Fruit fly (Drosophila melanogaster) whole organism, prepupa: ENCODE data around the gene CG15930.

Experiments
- CG10631 ChIP-seq: fragments of 200-800 bp; sonication (Bioruptor generic); optimal IDR thresholded peaks from 2 replicates; lab custom pipeline; 2016; ENCODE audit warnings: missing biosample characterization, missing genetic modification characterization
- CG1621 ChIP-seq: fragments of 200-800 bp; sonication (Bioruptor generic); optimal IDR thresholded peaks from 3 replicates; lab custom pipeline; 2018; ENCODE audit warnings: missing biosample characterization, mild to moderate bottlenecking, missing genetic modification characterization
- CG16779 ChIP-seq: fragments of 200-800 bp; sonication (Bioruptor generic); optimal IDR thresholded peaks from 3 replicates; lab custom pipeline; 2017; ENCODE audit warnings: missing biosample characterization, mild to moderate bottlenecking, missing genetic modification characterization
- CG3032 ChIP-seq: fragments of 200-800 bp; optimal IDR thresholded peaks from 2 replicates; lab custom pipeline; 2019; ENCODE audit warnings: missing biosample characterization, mild to moderate bottlenecking, missing genetic modification characterization, moderate library complexity
- CG31627 ChIP-seq: fragments of 200-800 bp; sonication (Bioruptor generic); optimal IDR thresholded peaks from 3 replicates; lab custom pipeline; 2016; ENCODE audit warnings: missing biosample characterization, missing genetic modification characterization
- CG34406 ChIP-seq: fragments of 200-800 bp; sonication (Bioruptor generic); optimal IDR thresholded peaks from 3 replicates; lab custom pipeline; 2016; ENCODE audit warnings: missing biosample characterization, missing genetic modification characterization
- CG3919 ChIP-seq: fragments of 200-800 bp; sonication (Bioruptor generic); optimal IDR thresholded peaks from 3 replicates; lab custom pipeline; 2016; ENCODE audit warnings: missing biosample characterization, missing genetic modification characterization
- CG4318 ChIP-seq: fragments of 200-800 bp; sonication (Bioruptor generic); optimal IDR thresholded peaks from 3 replicates; lab custom pipeline; 2017; ENCODE audit warnings: missing biosample characterization, mild to moderate bottlenecking, missing genetic modification characterization
- CG6792 ChIP-seq: fragments of 200-800 bp; sonication (Bioruptor generic); optimal IDR thresholded peaks from 3 replicates; lab custom pipeline; 2016; ENCODE audit warnings: missing biosample characterization, missing genetic modification characterization
- CG6854 ChIP-seq: fragments of 200-800 bp; sonication (Bioruptor generic); optimal IDR thresholded peaks from 2 replicates; lab custom pipeline; 2017; ENCODE audit warnings: missing biosample characterization, mild to moderate bottlenecking, missing genetic modification characterization
- CG7368 ChIP-seq: fragments of 200-800 bp; sonication (Bioruptor generic); optimal IDR thresholded peaks from 3 replicates; lab custom pipeline; 2016; ENCODE audit warnings: missing biosample characterization, missing genetic modification characterization
- CG8119 ChIP-seq: fragments of 200-800 bp; sonication (Bioruptor generic); IDR thresholded peaks from 3 replicates; pipeline ENCODE4 v1.3.6; 2022; ENCODE audit warnings: missing biosample characterization, missing genetic modification characterization
- CG8319 ChIP-seq: fragments of 200-800 bp; sonication (Bioruptor generic); optimal IDR thresholded peaks from 3 replicates; lab custom pipeline; 2016; ENCODE audit warnings: missing biosample characterization, missing genetic modification characterization
- Eip78C ChIP-seq: fragments of 200-800 bp; sonication (Bioruptor generic); peaks from one replicate; lab custom pipeline; 2016; ENCODE audit warnings: missing biosample characterization, missing genetic modification characterization
- Eip93F ChIP-seq: fragments of 200-800 bp; sonication (Bioruptor generic); optimal IDR thresholded peaks from 2 replicates; lab custom pipeline; 2016; ENCODE audit warnings: missing biosample characterization, mild to moderate bottlenecking, missing genetic modification characterization
- Ets96B ChIP-seq: fragments of 200-800 bp; optimal IDR thresholded peaks from 2 replicates; lab custom pipeline; 2019; ENCODE audit warnings: missing biosample characterization, mild to moderate bottlenecking, missing genetic modification characterization, moderate library complexity
- Gug ChIP-seq: fragments of 200-800 bp; sonication (Bioruptor generic); IDR thresholded peaks from 2 replicates; pipeline ENCODE4 v1.3.6; 2022; ENCODE audit warnings: missing biosample characterization, missing genetic modification characterization
- Hr38 ChIP-seq: sonication (Bioruptor generic); optimal IDR thresholded peaks from 2 replicates; lab custom pipeline; 2016; ENCODE audit warnings: missing biosample characterization, missing genetic modification characterization
- Hr39 ChIP-seq: fragments of 200-800 bp; sonication (Bioruptor generic); optimal IDR thresholded peaks from 2 replicates; lab custom pipeline; 2016; ENCODE audit warnings: missing biosample characterization, missing genetic modification characterization
- OdsH ChIP-seq: fragments of 200-800 bp; sonication (Bioruptor generic); optimal IDR thresholded peaks from 3 replicates; lab custom pipeline; 2016; ENCODE audit warnings: missing biosample characterization, missing genetic modification characterization
- Smox ChIP-seq: fragments of 200-800 bp; sonication (Bioruptor generic); optimal IDR thresholded peaks from 3 replicates; lab custom pipeline; 2016; ENCODE audit warnings: missing biosample characterization, missing genetic modification characterization
- Sox15 ChIP-seq: fragments of 200-800 bp; sonication (Bioruptor generic); optimal IDR thresholded peaks from 3 replicates; lab custom pipeline; 2016; ENCODE audit warnings: missing biosample characterization, missing genetic modification characterization
- achi ChIP-seq: fragments of 200-800 bp; sonication (Bioruptor generic); optimal IDR thresholded peaks from 3 replicates; lab custom pipeline; 2016; ENCODE audit warnings: missing biosample characterization, missing genetic modification characterization
- acj6 ChIP-seq: fragments of 200-800 bp; sonication (Bioruptor generic); optimal IDR thresholded peaks from 3 replicates; lab custom pipeline; 2016; ENCODE audit warnings: missing biosample characterization, missing genetic modification characterization
- cyc ChIP-seq: fragments of 200-800 bp; sonication (Bioruptor generic); optimal IDR thresholded peaks from 3 replicates; lab custom pipeline; 2016; ENCODE audit warnings: missing biosample characterization, missing genetic modification characterization
- dac ChIP-seq: fragments of 200-800 bp; sonication (Bioruptor generic); optimal IDR thresholded peaks from 2 replicates; lab custom pipeline; 2017; ENCODE audit warnings: missing biosample characterization, mild to moderate bottlenecking, missing genetic modification characterization
- dsx ChIP-seq: fragments of 200-800 bp; optimal IDR thresholded peaks from 3 replicates; lab custom pipeline; 2019; ENCODE audit warnings: missing biosample characterization, mild to moderate bottlenecking, missing genetic modification characterization, moderate library complexity; ENCODE audit not compliant: poor library complexity, severe bottlenecking
- esn ChIP-seq: fragments of 200-800 bp; sonication (Bioruptor generic); optimal IDR thresholded peaks from 2 replicates; lab custom pipeline; 2016; ENCODE audit warnings: missing biosample characterization, mild to moderate bottlenecking, missing genetic modification characterization, moderate library complexity
- fd59A ChIP-seq: fragments of 200-800 bp; sonication (Bioruptor generic); optimal IDR thresholded peaks from 2 replicates; lab custom pipeline; 2017; ENCODE audit warnings: missing biosample characterization, mild to moderate bottlenecking, missing genetic modification characterization, missing genetic modification reagents
- fd85E ChIP-seq: fragments of 200-800 bp; sonication (Bioruptor generic); optimal IDR thresholded peaks from 3 replicates; lab custom pipeline; 2016; ENCODE audit warnings: missing biosample characterization, missing genetic modification characterization
- lz ChIP-seq: fragments of 200-800 bp; sonication (Bioruptor generic); optimal IDR thresholded peaks from 3 replicates; lab custom pipeline; 2016; ENCODE audit warnings: missing biosample characterization, missing genetic modification characterization
- net ChIP-seq: fragments of 200-800 bp; sonication (Bioruptor generic); optimal IDR thresholded peaks from 3 replicates; lab custom pipeline; 2016; ENCODE audit warnings: missing biosample characterization, missing genetic modification characterization
- salr ChIP-seq, 2 experiments: fragments of 200-800 bp; sonication (Bioruptor generic); optimal IDR thresholded peaks; 3 replicates each; lab custom pipeline; 2016 to 2018; ENCODE audit warnings: missing biosample characterization in 2 of 2, missing genetic modification characterization in 2 of 2, mild to moderate bottlenecking in 1 of 2
- spab ChIP-seq: fragments of 200-800 bp; sonication (Bioruptor generic); optimal IDR thresholded peaks from 2 replicates; lab custom pipeline; 2017; ENCODE audit warnings: missing biosample characterization, mild to moderate bottlenecking, missing genetic modification characterization, missing genetic modification reagents
- svp ChIP-seq: fragments of 200-800 bp; sonication (Bioruptor generic); peaks from one replicate; lab custom pipeline; 2016; ENCODE audit warnings: missing biosample characterization, missing genetic modification characterization
- topi ChIP-seq: fragments of 200-800 bp; sonication (Bioruptor generic); optimal IDR thresholded peaks from 3 replicates; lab custom pipeline; 2016; ENCODE audit warnings: missing biosample characterization, missing genetic modification characterization

CG15930 gene

DNA sequence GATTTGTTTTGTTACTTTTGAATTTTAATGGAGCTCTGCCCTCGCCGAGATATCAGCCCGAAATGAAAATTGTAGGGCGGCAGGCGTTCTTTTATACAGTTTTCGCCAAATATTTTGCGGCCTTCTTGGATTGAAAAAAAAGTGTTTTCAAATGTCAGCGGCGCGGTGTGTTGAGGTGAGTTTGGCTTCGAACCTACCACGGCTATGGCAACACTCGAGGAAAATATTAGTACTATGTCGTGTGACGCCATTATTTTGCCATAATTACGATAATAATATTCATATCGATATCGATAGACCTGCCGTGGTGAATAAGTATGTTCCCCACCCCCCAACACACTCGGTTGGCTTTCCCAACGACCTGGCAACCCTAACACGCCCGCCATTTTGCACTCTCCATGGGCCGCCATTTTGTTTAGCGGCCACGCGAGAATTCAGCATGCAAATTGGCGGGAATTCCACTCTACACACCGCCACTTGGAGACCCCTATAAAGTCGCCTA lies 5.2 kb downstream of the CG15930 start, which contains the start of the genes TrxT and dhd (continued):
- peak; percentile 50 for TF ChIP-seq CG1621 (tag; lab: Kevin White, UChicago)
- TF ChIP-seq CG16779 = no peak
- TF ChIP-seq Sox15 = no peak
- TF ChIP-seq CG4318 (GFP tag; lab: Kevin White, UChicago) = no peak
- TF ChIP-seq fd59A = peak; percentile 12
- peak; percentile 21 for TF ChIP-seq Ets96B (tag; lab: Kevin White, UChicago)
- peak; percentile 13 for TF ChIP-seq CG6854
- TF ChIP-seq esn (GFP tag; lab: Kevin White, UChicago) = peak; percentile 29
- TF ChIP-seq CG10631 (GFP tag; lab: Kevin White, UChicago) = no peak
- no peak for TF ChIP-seq Smox (GFP tag; lab: Kevin White, UChicago)
- TF ChIP-seq fd85E = no peak
- no peak for TF ChIP-seq Hr39 (GFP tag; lab: Kevin White, UChicago)
- no peak for TF ChIP-seq CG8319 (GFP tag; lab: Kevin White, UChicago)

dm6 chrX:5308963-5309362 lies 8.1 kb downstream of the CG15930 start, which contains the start of the genes Cdk7 and snf:
Cdk7 (minus strand) TSS chrX:5308983.
snf (plus strand) TSS chrX:5309242.
- TF ChIP-seq svp (GFP tag; lab: Kevin White, UChicago) (no peak), esn (GFP tag; lab: Kevin White, UChicago) (peak; percentile 42), dsx (GFP tag; lab: Kevin White, UChicago) (no peak), acj6 (GFP tag; lab: Kevin White, UChicago) (peak; percentile 16), CG6792 (GFP tag; lab: Kevin White, UChicago) (peak; percentile 0), cyc (GFP tag; lab: Kevin White, UChicago) (peak; percentile 27), Gug (GFP tag; lab: Robert Waterston, UW) (no peak), CG3919 (GFP tag; lab: Kevin White, UChicago) (peak; percentile 25), CG31627 (GFP tag; lab: Kevin White, UChicago) (peak; percentile 44), CG8119 (GFP tag; lab: Robert Waterston, UW) (no peak), achi (GFP tag; lab: Kevin White, UChicago) (peak; percentile 13), Eip78C (GFP tag; lab: Kevin White, UChicago) (peak; percentile 20), CG10631 (GFP tag; lab: Kevin White, UChicago) (peak; percentile 27), CG7368 (no peak), lz (GFP tag; lab: Kevin White, UChicago) (peak; percentile 42)

DNA sequence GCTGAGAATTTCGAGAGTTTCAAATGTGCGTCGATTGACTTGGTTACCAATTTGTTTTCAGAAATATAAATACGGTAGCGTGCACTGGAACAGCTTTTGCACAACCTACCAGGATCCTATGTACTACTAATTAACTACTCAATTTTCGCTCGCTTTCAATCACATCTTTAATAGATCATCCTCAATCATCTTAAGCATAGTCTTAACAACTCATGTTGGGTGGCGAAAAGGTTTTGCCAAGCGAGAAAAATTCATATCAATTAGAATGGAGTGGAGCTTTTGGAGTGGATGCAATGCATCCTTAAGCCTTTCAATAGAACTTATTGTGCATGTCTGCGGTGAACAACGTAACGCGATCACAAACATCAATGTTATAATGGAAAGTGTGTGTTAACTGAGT lies 9.8 kb downstream of the CG15930 start, which contains the start of gene CG17764:
Gene CG17764, minus strand, starts transcription at position 101 of the 400 bp plus-strand sequence.
- TF ChIP-seq spab (GFP tag; lab: Kevin White, UChicago) (no peak), CG8319 (GFP tag; lab: Kevin White, UChicago) (no peak), CG34406 (GFP tag; lab: Kevin White, UChicago) (no peak), Eip78C (GFP tag; lab: Kevin White, UChicago) (no peak)

DNA sequence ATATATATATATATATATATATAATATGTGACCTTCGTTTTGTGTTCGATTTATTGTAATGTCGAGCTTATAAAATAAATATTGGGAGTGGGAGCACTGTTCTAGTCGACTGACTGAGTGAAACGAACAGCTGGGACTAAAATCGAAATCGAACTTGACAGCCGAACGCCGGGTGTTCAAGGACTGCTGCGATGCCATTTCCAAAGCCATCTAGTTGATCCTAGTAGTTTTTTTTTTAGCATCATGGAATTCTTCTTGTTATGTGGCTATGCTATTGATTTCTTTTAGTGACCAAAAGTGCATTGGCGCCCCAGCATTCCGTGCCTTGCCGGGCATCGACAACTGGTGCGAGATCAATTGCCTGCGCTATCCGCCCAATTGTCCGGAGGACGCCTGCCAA lies 11.5 kb downstream of the CG15930 start, which contains the start of gene CG3323:
Gene CG3323, minus strand, starts transcription at position 101 of the 400 bp plus-strand sequence.
- TF ChIP-seq Eip93F (GFP tag; lab: Kevin White, UChicago) (no peak), spab (GFP tag; lab: Kevin White, UChicago) (no peak), dac (GFP tag; lab: Kevin White, UChicago) (no peak), CG6792 (GFP tag; lab: Kevin White, UChicago) (no peak), CG3032 (tag; lab: Kevin White, UChicago) (no peak), OdsH (GFP tag; lab: Kevin White, UChicago) (no peak), acj6 (GFP tag; lab: Kevin White, UChicago) (no peak), CG7368 (no peak), Gug (GFP tag; lab: Robert Waterston, UW) (no peak), net (GFP tag; lab: Kevin White, UChicago) (no peak), CG8319 (GFP tag; lab: Kevin White, UChicago) (no peak), salr (GFP tag; optimal IDR thresholded peaks at IDR 0.05; lab: Kevin White, UChicago) (no peak), esn (GFP tag; lab: Kevin White, UChicago) (no peak), Hr38 (GFP tag; lab: Kevin White, UChicago) (no peak), CG1621 (tag; lab: Kevin White, UChicago) (no peak), CG10631 (GFP tag; lab: Kevin White, UChicago) (no peak), topi (no peak), cyc (GFP tag; lab: Kevin White, UChicago) (no peak)
